Fruit fly (Drosophila melanogaster) whole organism, embryonic: ENCODE results near the gene SPARC.

ENCODE experiments used
- B-H2 ChIP-seq: fragments of 200-800 bp; sonication (Bioruptor generic); optimal IDR thresholded peaks from 2 replicates; lab custom pipeline; 2018; ENCODE audit warnings: missing biosample characterization, mild to moderate bottlenecking, missing genetic modification characterization
- CG11398 ChIP-seq: fragments of 200-800 bp; sonication (Bioruptor generic); optimal IDR thresholded peaks from 2 replicates; lab custom pipeline; 2016; ENCODE audit warnings: missing biosample characterization, missing genetic modification characterization
- CG15011 ChIP-seq: fragments of 200-800 bp; sonication (Bioruptor generic); optimal IDR thresholded peaks from 3 replicates; lab custom pipeline; 2018; ENCODE audit warnings: missing biosample characterization, mild to moderate bottlenecking, missing genetic modification characterization
- CG15601 ChIP-seq: fragments of 200-800 bp; sonication (Bioruptor generic); optimal IDR thresholded peaks from 3 replicates; lab custom pipeline; 2019; ENCODE audit warnings: missing biosample characterization, mild to moderate bottlenecking, missing genetic modification characterization, moderate library complexity
- CG15696 ChIP-seq: fragments of 200-800 bp; sonication (Bioruptor generic); optimal IDR thresholded peaks from 2 replicates; lab custom pipeline; 2019; ENCODE audit warnings: missing biosample characterization, mild to moderate bottlenecking, missing genetic modification characterization, moderate library complexity
- CG1647 ChIP-seq: fragments of 200-800 bp; sonication (Bioruptor generic); optimal IDR thresholded peaks from 3 replicates; lab custom pipeline; 2016; ENCODE audit warnings: missing biosample characterization, missing genetic modification characterization
- CG16813 ChIP-seq: fragments of 200-800 bp; sonication (Bioruptor generic); IDR thresholded peaks from 3 replicates; pipeline ENCODE4 v1.3.6; 2022; ENCODE audit warnings: missing biosample characterization, missing genetic modification characterization; ENCODE audit not compliant: partially characterized antibody
- CG17359 ChIP-seq: fragments of 200-800 bp; sonication (Bioruptor generic); optimal IDR thresholded peaks from 3 replicates; lab custom pipeline; 2018; ENCODE audit warnings: missing biosample characterization, mild to moderate bottlenecking, missing genetic modification characterization, moderate library complexity
- CG1792 ChIP-seq: fragments of 200-800 bp; sonication (Bioruptor generic); optimal IDR thresholded peaks from 2 replicates; lab custom pipeline; 2016; ENCODE audit warnings: missing biosample characterization, missing genetic modification characterization
- CG31224 ChIP-seq: fragments of 200-800 bp; sonication (Bioruptor generic); IDR thresholded peaks from 2 replicates; pipeline ENCODE4 v1.3.6; 2022; ENCODE audit warnings: missing biosample characterization, missing genetic modification characterization
- CG31388 ChIP-seq: fragments of 200-800 bp; sonication (Bioruptor generic); optimal IDR thresholded peaks from 2 replicates; lab custom pipeline; 2016; ENCODE audit warnings: missing biosample characterization, missing genetic modification characterization
- CG43689 ChIP-seq: fragments of 200-800 bp; sonication (Bioruptor generic); IDR thresholded peaks from 2 replicates; pipeline ENCODE4 v1.3.6; 2022; ENCODE audit warnings: missing biosample characterization, missing genetic modification characterization
- CG6765 ChIP-seq: fragments of 200-800 bp; sonication (Bioruptor generic); optimal IDR thresholded peaks from 3 replicates; lab custom pipeline; 2017; ENCODE audit warnings: missing biosample characterization, mild to moderate bottlenecking, missing genetic modification characterization
- CG7786 ChIP-seq: fragments of 200-800 bp; sonication (Bioruptor generic); optimal IDR thresholded peaks from 2 replicates; lab custom pipeline; 2016; ENCODE audit warnings: missing biosample characterization, missing genetic modification characterization
- CG7987 ChIP-seq: fragments of 200-800 bp; sonication (Bioruptor generic); optimal IDR thresholded peaks from 2 replicates; lab custom pipeline; 2018; ENCODE audit warnings: missing biosample characterization, mild to moderate bottlenecking, missing genetic modification characterization, moderate library complexity
- CG8290 ChIP-seq, 3 experiments: fragments of 200-800 bp; sonication (Bioruptor generic); optimal IDR thresholded peaks; 2 replicates each; lab custom pipeline; 2016 to 2019; ENCODE audit warnings: missing biosample characterization in 3 of 3, missing genetic modification characterization in 3 of 3, mild to moderate bottlenecking in 2 of 3, moderate library complexity in 1 of 3
- Dad ChIP-seq: fragments of 200-800 bp; sonication (Bioruptor generic); optimal IDR thresholded peaks from 3 replicates; lab custom pipeline; 2016; ENCODE audit warnings: missing biosample characterization, missing genetic modification characterization
- Drgx ChIP-seq: fragments of 200-800 bp; sonication (Bioruptor generic); IDR thresholded peaks from 2 replicates; pipeline ENCODE4 v1.3.6; 2022; ENCODE audit warnings: missing biosample characterization, missing genetic modification characterization
- Ets97D ChIP-seq: fragments of 200-800 bp; sonication (Bioruptor generic); optimal IDR thresholded peaks from 3 replicates; lab custom pipeline; 2016; ENCODE audit warnings: missing biosample characterization, missing genetic modification characterization
- Gug ChIP-seq: fragments of 200-800 bp; sonication (Bioruptor generic); IDR thresholded peaks from 4 replicates; pipeline ENCODE4 v1.3.6; 2022; ENCODE audit warnings: missing biosample characterization, missing genetic modification characterization
- HHEX ChIP-seq: fragments of 200-800 bp; sonication (Bioruptor generic); optimal IDR thresholded peaks from 3 replicates; lab custom pipeline; 2017; ENCODE audit warnings: missing biosample characterization, mild to moderate bottlenecking, missing genetic modification characterization, missing genetic modification reagents
- Hey ChIP-seq: fragments of 200-800 bp; sonication (Bioruptor generic); optimal IDR thresholded peaks from 3 replicates; lab custom pipeline; 2018; ENCODE audit warnings: missing biosample characterization, mild to moderate bottlenecking, missing genetic modification characterization
- Jarid2 ChIP-seq: fragments of 200-800 bp; sonication (Bioruptor generic); optimal IDR thresholded peaks from 3 replicates; lab custom pipeline; 2017; ENCODE audit warnings: mild to moderate bottlenecking, missing biosample characterization, missing genetic modification reagents, missing genetic modification characterization
- Lim3 ChIP-seq: fragments of 200-800 bp; sonication (Bioruptor generic); IDR thresholded peaks from 2 replicates; pipeline ENCODE4 v1.3.6; 2022; ENCODE audit warnings: missing biosample characterization, missing genetic modification characterization
- Mes4 ChIP-seq: fragments of 200-800 bp; sonication (Bioruptor generic); optimal IDR thresholded peaks from 2 replicates; lab custom pipeline; 2016; ENCODE audit warnings: missing biosample characterization, missing genetic modification characterization
- Neu2 ChIP-seq: fragments of 200-800 bp; sonication (Bioruptor generic); optimal IDR thresholded peaks from 3 replicates; lab custom pipeline; 2016; ENCODE audit warnings: missing biosample characterization, missing genetic modification characterization, borderline replicate concordance
- Nf-YC ChIP-seq: fragments of 200-800 bp; optimal IDR thresholded peaks from 3 replicates; lab custom pipeline; 2019; ENCODE audit warnings: missing biosample characterization, mild to moderate bottlenecking, missing genetic modification characterization, moderate library complexity
- Optix ChIP-seq: fragments of 200-800 bp; sonication (Bioruptor generic); IDR thresholded peaks from 3 replicates; pipeline ENCODE4 v1.3.6; 2022; ENCODE audit warnings: missing biosample characterization, missing genetic modification characterization
- Sin3A ChIP-seq: fragments of >200 bp; optimal IDR thresholded peaks from 2 replicates; lab custom pipeline; 2018
- Six4 ChIP-seq: fragments of 200-800 bp; sonication (Bioruptor generic); optimal IDR thresholded peaks from 2 replicates; lab custom pipeline; 2016; ENCODE audit warnings: missing biosample characterization, missing genetic modification characterization
- Spps ChIP-seq: fragments of 200-800 bp; sonication (Bioruptor generic); optimal IDR thresholded peaks from 2 replicates; lab custom pipeline; 2018; ENCODE audit warnings: missing biosample characterization, mild to moderate bottlenecking, missing genetic modification characterization
- Taf1 ChIP-seq: fragments of 200-800 bp; sonication (Bioruptor generic); IDR thresholded peaks from 2 replicates; pipeline ENCODE4 v1.3.6; 2022; ENCODE audit warnings: missing biosample characterization, missing genetic modification characterization
- Xrp1 ChIP-seq: fragments of 200-800 bp; sonication (Bioruptor generic); IDR thresholded peaks from 2 replicates; pipeline ENCODE4 v1.3.6; 2022; ENCODE audit warnings: missing biosample characterization, missing genetic modification characterization
- bbx ChIP-seq: fragments of 200-800 bp; sonication (Bioruptor generic); IDR thresholded peaks from 2 replicates; pipeline ENCODE4 v1.3.6; 2022; ENCODE audit warnings: missing biosample characterization, missing genetic modification characterization; ENCODE audit not compliant: partially characterized antibody
- cas ChIP-seq: fragments of 200-800 bp; sonication (Bioruptor generic); IDR thresholded peaks from 2 replicates; pipeline ENCODE4 v1.3.6; 2022; ENCODE audit warnings: missing biosample characterization, missing genetic modification characterization
- chm ChIP-seq: fragments of 200-800 bp; sonication (Bioruptor generic); IDR thresholded peaks from 2 replicates; pipeline ENCODE4 v1.3.6; 2022; ENCODE audit warnings: missing biosample characterization, missing genetic modification characterization
- ci ChIP-seq: fragments of 200-800 bp; sonication (Bioruptor generic); IDR thresholded peaks from 3 replicates; pipeline ENCODE4 v1.3.6; 2022; ENCODE audit warnings: missing biosample characterization, missing genetic modification characterization
- dysf ChIP-seq: fragments of 200-800 bp; sonication (Bioruptor generic); IDR thresholded peaks from 3 replicates; pipeline ENCODE4 v1.3.6; 2022; ENCODE audit warnings: missing biosample characterization, missing genetic modification characterization
- gcm2 ChIP-seq: fragments of 200-800 bp; sonication (Bioruptor generic); optimal IDR thresholded peaks from 2 replicates; lab custom pipeline; 2016; ENCODE audit warnings: missing biosample characterization, missing genetic modification characterization
- gfzf ChIP-seq: fragments of 200-800 bp; sonication (Bioruptor generic); optimal IDR thresholded peaks from 2 replicates; lab custom pipeline; 2016; ENCODE audit warnings: missing biosample characterization, mild to moderate bottlenecking, missing genetic modification characterization, moderate library complexity
- grn ChIP-seq: fragments of 200-800 bp; sonication (Bioruptor generic); optimal IDR thresholded peaks from 3 replicates; lab custom pipeline; 2017; ENCODE audit warnings: missing biosample characterization, missing genetic modification characterization
- her ChIP-seq: fragments of 200-800 bp; sonication (Bioruptor generic); optimal IDR thresholded peaks from 2 replicates; lab custom pipeline; 2016; ENCODE audit warnings: missing biosample characterization, missing genetic modification characterization
- luna ChIP-seq: fragments of 200-800 bp; sonication (Bioruptor generic); optimal IDR thresholded peaks from 2 replicates; lab custom pipeline; 2016; ENCODE audit warnings: missing biosample characterization, missing genetic modification characterization
- mld ChIP-seq: fragments of 200-800 bp; sonication (Bioruptor generic); IDR thresholded peaks from 3 replicates; pipeline ENCODE4 v1.3.6; 2022; ENCODE audit warnings: missing biosample characterization, missing genetic modification characterization; ENCODE audit not compliant: partially characterized antibody
- odd ChIP-seq: fragments of 200-800 bp; sonication (Bioruptor generic); optimal IDR thresholded peaks from 2 replicates; lab custom pipeline; 2017; ENCODE audit warnings: missing biosample characterization, mild to moderate bottlenecking, missing genetic modification characterization
- phol ChIP-seq: fragments of 200-800 bp; sonication (Bioruptor generic); optimal IDR thresholded peaks from 3 replicates; lab custom pipeline; 2018; ENCODE audit warnings: missing biosample characterization, mild to moderate bottlenecking, missing genetic modification characterization, moderate library complexity
- pnt ChIP-seq: fragments of 200-800 bp; sonication (Bioruptor generic); optimal IDR thresholded peaks from 3 replicates; lab custom pipeline; 2016; ENCODE audit warnings: missing biosample characterization, missing genetic modification characterization
- sens ChIP-seq: fragments of 200-800 bp; sonication (Bioruptor generic); peaks from one replicate; lab custom pipeline; 2016; ENCODE audit warnings: missing biosample characterization, missing genetic modification characterization
- slp2 ChIP-seq: fragments of 200-800 bp; sonication (Bioruptor generic); optimal IDR thresholded peaks from 2 replicates; lab custom pipeline; 2016; ENCODE audit warnings: missing biosample characterization, missing genetic modification characterization
- sqz ChIP-seq: fragments of 200-800 bp; sonication (Bioruptor generic); optimal IDR thresholded peaks from 3 replicates; lab custom pipeline; 2018; ENCODE audit warnings: missing biosample characterization, mild to moderate bottlenecking, missing genetic modification characterization
- stc ChIP-seq: fragments of 200-800 bp; sonication (Bioruptor generic); IDR thresholded peaks from 2 replicates; pipeline ENCODE4 v1.3.6; 2022; ENCODE audit warnings: missing biosample characterization, missing genetic modification characterization
- stwl ChIP-seq: fragments of 200-800 bp; sonication (Bioruptor generic); optimal IDR thresholded peaks from 3 replicates; lab custom pipeline; 2018; ENCODE audit warnings: missing biosample characterization, mild to moderate bottlenecking, missing genetic modification characterization, moderate library complexity
- vfl ChIP-seq: fragments of 200-800 bp; sonication (Bioruptor generic); optimal IDR thresholded peaks from 2 replicates; lab custom pipeline; 2016; ENCODE audit warnings: missing biosample characterization, missing genetic modification characterization

Gene SPARC

dm6 chr3R:26912615-26913014, 40.8 kb upstream of the SPARC start, which contains the start of gene Ets97D (continued):
- TF ChIP-seq CG7786 = no peak
- TF ChIP-seq her (GFP tag; lab: Kevin White, UChicago) = no peak
- TF ChIP-seq CG1792 (GFP tag; lab: Kevin White, UChicago) = no peak
- no peak for TF ChIP-seq grn (GFP tag; lab: Kevin White, UChicago)
- TF ChIP-seq Jarid2 (GFP tag; lab: Kevin White, UChicago) = no peak
- no peak for TF ChIP-seq Spps
- TF ChIP-seq sqz (GFP tag; lab: Kevin White, UChicago) = no peak
- TF ChIP-seq HHEX = no peak
- peak; percentile 26 for TF ChIP-seq vfl (GFP tag; lab: Kevin White, UChicago)
- TF ChIP-seq Xrp1 (GFP tag; lab: Robert Waterston, UW) = no peak
- no peak for TF ChIP-seq CG31388
- peak; percentile 95 for TF ChIP-seq gfzf (GFP tag; lab: Kevin White, UChicago)
- TF ChIP-seq CG7987 (GFP tag; lab: Kevin White, UChicago) = no peak
- no peak for TF ChIP-seq Nf-YC (tag; lab: Kevin White, UChicago)
- no peak for TF ChIP-seq CG15696 (tag; lab: Kevin White, UChicago)
- TF ChIP-seq Sin3A (lab: Kevin White, UChicago) = peak; percentile 42
- TF ChIP-seq B-H2 = peak; percentile 25
- TF ChIP-seq slp2 (GFP tag; lab: Kevin White, UChicago) = no peak
- no peak for TF ChIP-seq Neu2 (GFP tag; lab: Kevin White, UChicago)
- no peak for TF ChIP-seq stc (GFP tag; lab: Robert Waterston, UW)
- no peak for TF ChIP-seq Dad (GFP tag; lab: Kevin White, UChicago)
- TF ChIP-seq Gug = no peak
- TF ChIP-seq Taf1 (GFP tag; lab: Robert Waterston, UW) = no peak
- no peak for TF ChIP-seq Six4 (GFP tag; lab: Kevin White, UChicago)
- TF ChIP-seq CG43689 (GFP tag; lab: Robert Waterston, UW) = no peak
- TF ChIP-seq CG15601 (tag; lab: Kevin White, UChicago) = peak; percentile 62
- TF ChIP-seq chm (GFP tag; lab: Robert Waterston, UW) = no peak
- TF ChIP-seq CG17359 (tag; lab: Kevin White, UChicago) = no peak
- TF ChIP-seq Optix (GFP tag; lab: Robert Waterston, UW) = no peak
- no peak for TF ChIP-seq CG15011
- TF ChIP-seq odd (GFP tag; lab: Kevin White, UChicago) = no peak
- TF ChIP-seq CG8290 (GFP tag; optimal IDR thresholded peaks at IDR 0.05; lab: Kevin White, UChicago) = no peak
- TF ChIP-seq CG8290 (tag; optimal IDR thresholded peaks at IDR 0.05; lab: Kevin White, UChicago) = peak in 1 of 2 experiments; percentile 68
- TF ChIP-seq CG1647 = no peak
- no peak for TF ChIP-seq Lim3 (GFP tag; lab: Robert Waterston, UW)
- no peak; the same call in 1 of the 2 replicates for TF ChIP-seq bbx (GFP tag; lab: Robert Waterston, UW)
- no peak for TF ChIP-seq luna (GFP tag; lab: Kevin White, UChicago)
- no peak for TF ChIP-seq CG6765 (GFP tag; lab: Kevin White, UChicago)
- no peak for TF ChIP-seq Hey (tag; lab: Kevin White, UChicago)
- no peak for TF ChIP-seq cas (GFP tag; lab: Robert Waterston, UW)
- peak; percentile 84 for TF ChIP-seq Ets97D
- TF ChIP-seq mld (GFP tag; lab: Robert Waterston, UW) = no peak
- TF ChIP-seq phol = peak; percentile 12
- no peak for TF ChIP-seq CG11398 (GFP tag; lab: Kevin White, UChicago)
- no peak for TF ChIP-seq dysf (GFP tag; lab: Robert Waterston, UW)
- TF ChIP-seq Mes4 = no peak
- TF ChIP-seq stwl (tag; lab: Kevin White, UChicago) = peak; percentile 77
- no peak for TF ChIP-seq pnt (GFP tag; lab: Kevin White, UChicago)
- TF ChIP-seq gcm2 (GFP tag; lab: Kevin White, UChicago) = no peak
- no peak for TF ChIP-seq ci (GFP tag; lab: Robert Waterston, UW)
- no peak for TF ChIP-seq CG16813
- TF ChIP-seq sens (GFP tag; lab: Kevin White, UChicago) = peak; percentile 77
- no peak for TF ChIP-seq Drgx
- no peak for TF ChIP-seq CG31224 (GFP tag; lab: Robert Waterston, UW)
